Fruit fly (Drosophila melanogaster) whole organism, wandering third instar larva: ENCODE data around the gene CG1572.

Source experiments
- CG32264 ChIP-seq: fragments of 200-800 bp; sonication (Bioruptor generic); optimal IDR thresholded peaks from 2 replicates; lab custom pipeline; 2016; ENCODE audit warnings: missing biosample characterization, missing genetic modification characterization
- CG9705 ChIP-seq: fragments of 200-800 bp; sonication (Bioruptor generic); optimal IDR thresholded peaks from 2 replicates; lab custom pipeline; 2018; ENCODE audit warnings: missing biosample characterization, mild to moderate bottlenecking, missing genetic modification characterization
- CrebA ChIP-seq: fragments of 200-800 bp; sonication (Bioruptor generic); optimal IDR thresholded peaks from 2 replicates; lab custom pipeline; 2016; ENCODE audit warnings: missing biosample characterization, mild to moderate bottlenecking, missing genetic modification characterization, borderline replicate concordance
- Dfd ChIP-seq: fragments of >200 bp; optimal IDR thresholded peaks from 2 replicates; lab custom pipeline; 2017; ENCODE audit warnings: missing biosample characterization, missing genetic modification characterization
- Dif ChIP-seq: fragments of 200-275, 200-300 bp; sonication (Bioruptor generic); optimal IDR thresholded peaks from 2 replicates; lab custom pipeline; 2018; ENCODE audit warnings: missing biosample characterization, missing genetic modification characterization; ENCODE audit not compliant: partially characterized antibody
- GATAd ChIP-seq: sonication (Bioruptor generic); optimal IDR thresholded peaks from 2 replicates; lab custom pipeline; 2016; ENCODE audit warnings: missing biosample characterization, missing genetic modification characterization
- HLH106 ChIP-seq: fragments of 200-800 bp; optimal IDR thresholded peaks from 3 replicates; lab custom pipeline; 2019; ENCODE audit warnings: missing biosample characterization, mild to moderate bottlenecking, missing genetic modification characterization, moderate library complexity
- Hnf4 ChIP-seq: fragments of 200-800 bp; sonication (Bioruptor generic); optimal IDR thresholded peaks from 2 replicates; lab custom pipeline; 2016; ENCODE audit warnings: missing biosample characterization, mild to moderate bottlenecking, missing genetic modification characterization
- Hr78 ChIP-seq: fragments of >200 bp; optimal IDR thresholded peaks from 2 replicates; lab custom pipeline; 2017; ENCODE audit warnings: missing biosample characterization, missing genetic modification characterization
- Hr83 ChIP-seq: fragments of 200-300 bp; sonication (Bioruptor generic); optimal IDR thresholded peaks from 2 replicates; lab custom pipeline; 2016; ENCODE audit warnings: missing biosample characterization, mild to moderate bottlenecking, missing genetic modification characterization, moderate library complexity; ENCODE audit not compliant: poor library complexity, severe bottlenecking
- Jra ChIP-seq: sonication (Bioruptor generic); optimal IDR thresholded peaks from 2 replicates; lab custom pipeline; 2016; ENCODE audit warnings: missing biosample characterization, missing genetic modification characterization
- Mio ChIP-seq: sonication (Bioruptor generic); optimal IDR thresholded peaks from 2 replicates; lab custom pipeline; 2016; ENCODE audit warnings: missing biosample characterization, missing genetic modification characterization
- Myc ChIP-seq: fragments of >200 bp; optimal IDR thresholded peaks from 2 replicates; lab custom pipeline; 2017
- N ChIP-seq: fragments of >200 bp; optimal IDR thresholded peaks from 2 replicates; lab custom pipeline; 2018; ENCODE audit warnings: missing biosample characterization, missing external identifiers, missing genetic modification characterization
- OdsH ChIP-seq: fragments of 200-800 bp; sonication (Bioruptor generic); optimal IDR thresholded peaks from 2 replicates; lab custom pipeline; 2016; ENCODE audit warnings: missing biosample characterization, mild to moderate bottlenecking, missing genetic modification characterization
- Sp1 ChIP-seq: fragments of 200-800 bp; sonication (Bioruptor generic); optimal IDR thresholded peaks from 3 replicates; lab custom pipeline; 2019; ENCODE audit warnings: missing biosample characterization, mild to moderate bottlenecking, missing genetic modification characterization, moderate library complexity
- Vsx2 ChIP-seq: fragments of 200-300, 225-300 bp; sonication (Bioruptor generic); optimal IDR thresholded peaks from 2 replicates; lab custom pipeline; 2018; ENCODE audit warnings: missing biosample characterization, missing genetic modification characterization; ENCODE audit not compliant: partially characterized antibody
- br ChIP-seq: fragments of 200-800 bp; sonication (Bioruptor generic); optimal IDR thresholded peaks from 2 replicates; lab custom pipeline; 2016; ENCODE audit warnings: missing biosample characterization, missing genetic modification characterization
- brk ChIP-seq: fragments of 200-800 bp; sonication (Bioruptor generic); optimal IDR thresholded peaks from 2 replicates; lab custom pipeline; 2016; ENCODE audit warnings: missing biosample characterization, mild to moderate bottlenecking, missing genetic modification characterization
- dl ChIP-seq, 2 experiments: fragments of 175-275, 200-275 bp in 1 of 2; fragments of 200-275 bp in 1 of 2; sonication (Bioruptor generic); optimal IDR thresholded peaks; lab custom pipeline; 2018; ENCODE audit warnings: mild to moderate bottlenecking in 2 of 2, missing biosample characterization in 2 of 2, missing genetic modification characterization in 2 of 2, moderate library complexity in 2 of 2; ENCODE audit not compliant: partially characterized antibody in 2 of 2, insufficient read depth in 1 of 2
- ey ChIP-seq: fragments of 200-800 bp; sonication (Bioruptor generic); optimal IDR thresholded peaks from 2 replicates; lab custom pipeline; 2016; ENCODE audit warnings: missing biosample characterization, missing genetic modification characterization
- foxo ChIP-seq, 2 experiments: fragments of 200-800 bp; sonication (Bioruptor generic); optimal IDR thresholded peaks; 2 replicates in 1 of 2; 3 replicates in 1 of 2; lab custom pipeline; 2016 to 2017; ENCODE audit warnings: missing biosample characterization in 2 of 2, missing genetic modification characterization in 2 of 2
- fru ChIP-seq: fragments of 200-800 bp; sonication (Bioruptor generic); optimal IDR thresholded peaks from 3 replicates; lab custom pipeline; 2016; ENCODE audit warnings: missing biosample characterization, mild to moderate bottlenecking, missing genetic modification characterization
- h ChIP-seq: fragments of 200-800 bp; sonication (Bioruptor generic); optimal IDR thresholded peaks from 3 replicates; lab custom pipeline; 2016; ENCODE audit warnings: missing biosample characterization, mild to moderate bottlenecking, missing genetic modification characterization
- jim ChIP-seq: fragments of 175-275, 200-325 bp; sonication (Bioruptor generic); optimal IDR thresholded peaks from 2 replicates; lab custom pipeline; 2016; ENCODE audit warnings: missing biosample characterization, mild to moderate bottlenecking, missing genetic modification characterization
- lola ChIP-seq: fragments of >200 bp; optimal IDR thresholded peaks from 2 replicates; lab custom pipeline; 2017; ENCODE audit warnings: missing biosample characterization, missing genetic modification characterization
- psq ChIP-seq: fragments of 200-800 bp; sonication (Bioruptor generic); optimal IDR thresholded peaks from 3 replicates; lab custom pipeline; 2017; ENCODE audit warnings: missing biosample characterization, mild to moderate bottlenecking, missing genetic modification characterization, moderate library complexity
- rgr ChIP-seq: fragments of 200-800 bp; sonication (Bioruptor generic); optimal IDR thresholded peaks from 3 replicates; lab custom pipeline; 2016; ENCODE audit warnings: missing biosample characterization, mild to moderate bottlenecking, missing genetic modification characterization
- sage ChIP-seq: fragments of 200-800 bp; sonication (Bioruptor generic); optimal IDR thresholded peaks from 2 replicates; lab custom pipeline; 2016; ENCODE audit warnings: missing biosample characterization, mild to moderate bottlenecking, missing genetic modification characterization
- sv ChIP-seq: fragments of 200-800 bp; sonication (Bioruptor generic); optimal IDR thresholded peaks from 3 replicates; lab custom pipeline; 2016; ENCODE audit warnings: missing biosample characterization, missing genetic modification characterization
- tai ChIP-seq: sonication (Bioruptor generic); optimal IDR thresholded peaks from 2 replicates; lab custom pipeline; 2016; ENCODE audit warnings: missing biosample characterization, missing genetic modification characterization
- usp ChIP-seq: fragments of >200 bp; optimal IDR thresholded peaks from 2 replicates; lab custom pipeline; 2017; ENCODE audit warnings: missing biosample characterization, missing genetic modification characterization
- woc ChIP-seq: sonication (Bioruptor generic); optimal IDR thresholded peaks from 2 replicates; lab custom pipeline; 2016; ENCODE audit warnings: missing biosample characterization, mild to moderate bottlenecking, missing genetic modification characterization

CG1572 gene

DNA sequence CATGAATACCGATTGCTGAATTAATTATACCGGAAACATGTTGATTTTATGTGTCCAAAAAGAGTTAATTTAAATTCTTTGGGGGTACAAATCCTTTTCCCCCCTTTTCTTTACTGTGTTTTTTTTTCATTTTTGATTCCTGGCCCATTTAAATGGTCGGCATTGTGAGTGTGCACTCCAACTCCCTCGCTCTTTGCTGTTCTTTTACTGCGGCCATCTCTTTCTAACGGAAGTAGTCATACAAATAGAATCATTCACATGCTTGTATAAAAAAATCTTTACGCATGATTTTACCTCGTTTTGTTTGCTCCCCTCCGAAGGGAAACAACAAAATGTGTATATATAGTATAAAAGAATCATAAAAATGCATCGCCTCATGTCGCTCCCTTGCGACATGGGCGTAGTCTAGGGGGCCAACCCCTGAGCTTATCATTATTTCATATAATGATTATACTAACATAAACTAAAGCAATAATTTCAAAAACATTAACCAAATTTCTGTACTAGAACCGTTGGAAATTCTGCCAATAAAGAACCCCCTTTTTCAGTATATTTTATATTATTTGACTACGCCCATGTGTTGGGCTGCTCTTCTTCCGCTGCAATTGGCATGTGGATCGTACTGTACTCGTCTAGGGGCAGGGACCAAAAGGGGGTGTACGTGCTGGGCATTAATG, 30.3 kb downstream of the CG1572 start:
- no peak for TF ChIP-seq brk (GFP tag; lab: Kevin White, UChicago)
- TF ChIP-seq tai (GFP tag; lab: Kevin White, UChicago), result no peak
- peak; percentile 8 for TF ChIP-seq psq (GFP tag; lab: Kevin White, UChicago)
- no peak for TF ChIP-seq dl (GFP tag; optimal IDR thresholded peaks at IDR 0.05; lab: Kevin White, UChicago; ENCODE audit: insufficient read depth in 1 of 2, partially characterized antibody in 2 of 2)
- no peak for TF ChIP-seq CrebA (GFP tag; lab: Kevin White, UChicago)
- no peak for TF ChIP-seq Dfd
- no peak for TF ChIP-seq woc
- TF ChIP-seq OdsH (GFP tag; lab: Kevin White, UChicago), result peak; percentile 3
- peak; percentile 57 for TF ChIP-seq sv
- no peak for TF ChIP-seq Hr78 (GFP tag; lab: Kevin White, UChicago)
- TF ChIP-seq Myc (lab: Kevin White, UChicago), result no peak
- TF ChIP-seq sage (GFP tag; lab: Kevin White, UChicago), result no peak
- peak; percentile 53 for TF ChIP-seq h
- no peak for TF ChIP-seq Dif (GFP tag; lab: Kevin White, UChicago)
- no peak for TF ChIP-seq GATAd (GFP tag; lab: Kevin White, UChicago)
- peak; percentile 4 for TF ChIP-seq ey (GFP tag; lab: Kevin White, UChicago)
- no peak for TF ChIP-seq N (GFP tag; lab: Kevin White, UChicago)
- TF ChIP-seq Mio, result no peak
- TF ChIP-seq Sp1, result peak; percentile 34
- no peak for TF ChIP-seq usp (GFP tag; lab: Kevin White, UChicago)
- peak; percentile 27 for TF ChIP-seq rgr
- peak in 1 of 2 experiments; percentile 47 for TF ChIP-seq foxo (GFP tag; optimal IDR thresholded peaks at IDR 0.05; lab: Kevin White, UChicago)
- TF ChIP-seq Jra (GFP tag; lab: Kevin White, UChicago), result no peak
- TF ChIP-seq HLH106 (tag; lab: Kevin White, UChicago), result peak; percentile 49
- TF ChIP-seq br (GFP tag; lab: Kevin White, UChicago), result no peak
- peak; percentile 40 for TF ChIP-seq fru (GFP tag; lab: Kevin White, UChicago)
- no peak for TF ChIP-seq Hnf4 (GFP tag; lab: Kevin White, UChicago)
- TF ChIP-seq jim (GFP tag; lab: Kevin White, UChicago), result no peak
- TF ChIP-seq CG32264, result no peak
- no peak for TF ChIP-seq lola (GFP tag; lab: Kevin White, UChicago)
- no peak for TF ChIP-seq Hr83 (GFP tag; lab: Kevin White, UChicago)
- TF ChIP-seq CG9705, result peak; percentile 0

DNA sequence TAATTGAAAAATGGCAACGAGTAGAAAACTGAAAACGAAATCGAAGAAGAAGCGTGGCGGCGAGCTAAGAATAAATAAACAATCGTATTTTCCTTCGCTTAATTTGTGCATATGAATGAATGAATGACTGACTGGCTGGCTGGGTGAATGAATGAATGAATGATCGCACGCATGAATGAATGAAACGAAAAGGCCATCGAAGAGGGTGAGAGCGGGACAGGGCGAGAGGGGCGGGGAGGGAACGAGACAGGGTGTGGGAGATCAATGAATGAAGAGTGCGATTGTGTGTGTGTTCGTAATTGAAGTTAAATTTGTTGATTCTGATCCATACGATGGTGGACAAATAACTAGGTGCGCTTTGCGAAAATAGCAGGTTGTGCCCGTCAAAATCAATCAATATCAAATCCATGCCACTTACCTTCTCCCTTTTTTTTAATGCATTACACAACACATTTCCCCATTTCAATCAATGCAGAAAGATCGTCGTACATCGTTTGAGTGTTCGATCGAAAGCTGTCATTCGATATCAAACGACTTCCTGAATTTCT, 31.3 kb downstream of the CG1572 start:
- no peak for TF ChIP-seq lola (GFP tag; lab: Kevin White, UChicago)
- no peak for TF ChIP-seq Hr78 (GFP tag; lab: Kevin White, UChicago)
- peak; percentile 35 for TF ChIP-seq Vsx2
- no peak for TF ChIP-seq brk (GFP tag; lab: Kevin White, UChicago)

DNA sequence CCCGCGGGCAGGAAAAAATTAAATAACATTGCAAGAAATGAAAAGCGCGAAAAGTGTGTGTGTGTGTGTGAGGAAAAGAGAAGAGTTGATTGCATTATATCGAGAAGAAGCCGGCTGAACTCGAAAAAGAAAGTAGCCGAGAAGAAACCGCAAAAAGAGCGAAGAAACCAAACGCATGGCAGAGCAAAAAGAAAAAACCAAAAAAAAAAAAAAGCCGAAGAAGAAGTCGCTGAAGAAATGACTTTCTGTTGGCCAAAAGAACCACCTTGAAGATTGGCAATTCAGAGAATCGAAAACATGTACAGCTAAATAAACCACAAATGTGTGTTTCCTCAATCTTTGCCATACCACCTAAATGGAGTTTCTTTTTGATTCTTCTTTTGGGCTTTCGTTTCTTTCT, 34.5 kb downstream of the CG1572 start:
- TF ChIP-seq Mio (no peak), psq (GFP tag; lab: Kevin White, UChicago) (peak; percentile 68), Hr78 (GFP tag; lab: Kevin White, UChicago) (no peak), br (GFP tag; lab: Kevin White, UChicago) (no peak), usp (GFP tag; lab: Kevin White, UChicago) (no peak), h (no peak), lola (GFP tag; lab: Kevin White, UChicago) (no peak)
